Worm (Caenorhabditis elegans): ENCODE results near the gene arle-14.

ce11 chrIII:5730041-5730440 lies 37.3 kb downstream of the arle-14 start:
- no peak for TF ChIP-seq ama-1 (optimal IDR thresholded peaks at IDR 0.05)
- no peak for TF ChIP-seq ceh-13 (GFP tag; optimal IDR thresholded peaks at IDR 0.05)
- TF ChIP-seq flt-1 (GFP tag; IDR thresholded peaks at IDR 0.05): no peak
- TF ChIP-seq tbx-37 (GFP tag; conservative IDR thresholded peaks at IDR 0.05): no peak
- TF ChIP-seq ets-7 (tag; optimal IDR thresholded peaks at IDR 0.05): no peak
- TF ChIP-seq scrt-1 (GFP tag; IDR thresholded peaks at IDR 0.05): no peak
- TF ChIP-seq F13C5.2 (tag; optimal IDR thresholded peaks at IDR 0.05): no peak
- no peak for TF ChIP-seq aly-1 (tag; optimal IDR thresholded peaks at IDR 0.05)
- TF ChIP-seq hnd-1 (tag; optimal IDR thresholded peaks at IDR 0.05): no peak
- TF ChIP-seq tra-4 (tag; optimal IDR thresholded peaks at IDR 0.05): no peak
- no peak for TF ChIP-seq hmbx-1 (tag; optimal IDR thresholded peaks at IDR 0.05)
- TF ChIP-seq hmg-4 (GFP tag; optimal IDR thresholded peaks at IDR 0.05): no peak

All from whole organism, early embryonic.